Fruit fly (Drosophila melanogaster) whole organism, prepupa: ENCODE data around the gene CG8507.

Source experiments
- CG31627 ChIP-seq: fragments of 200-800 bp; sonication (Bioruptor generic); optimal IDR thresholded peaks from 3 replicates; lab custom pipeline; 2016; ENCODE audit warnings: missing biosample characterization, missing genetic modification characterization
- CG34406 ChIP-seq: fragments of 200-800 bp; sonication (Bioruptor generic); optimal IDR thresholded peaks from 3 replicates; lab custom pipeline; 2016; ENCODE audit warnings: missing biosample characterization, missing genetic modification characterization
- vri ChIP-seq: fragments of 200-800 bp; sonication (Bioruptor generic); optimal IDR thresholded peaks from 3 replicates; lab custom pipeline; 2016; ENCODE audit warnings: missing biosample characterization, mild to moderate bottlenecking, missing genetic modification characterization

DNA sequence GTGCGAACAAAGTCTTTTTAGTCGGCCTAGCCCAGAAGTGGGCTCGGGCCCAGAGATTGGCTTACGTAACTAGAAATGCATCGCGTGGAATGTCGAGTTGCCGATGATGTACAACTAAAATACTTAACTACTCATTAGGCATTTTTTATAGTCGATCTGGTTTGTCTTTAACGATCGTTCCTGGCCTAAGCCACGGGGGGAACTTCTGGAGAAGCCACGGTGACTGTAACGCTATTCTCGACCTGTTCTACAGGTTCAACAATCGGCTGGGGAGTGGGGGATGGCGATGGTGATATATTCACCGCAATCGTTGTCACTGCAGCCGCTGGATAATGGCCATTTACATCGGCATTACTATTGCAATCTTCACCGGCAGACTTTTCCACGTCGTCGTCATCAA is 45.0 kb upstream of the CG8507 start, which contains the start of gene CG34409:
- TF ChIP-seq CG34406 (GFP tag; lab: Kevin White, UChicago), result no peak
- TF ChIP-seq CG31627 (GFP tag; lab: Kevin White, UChicago), result no peak
- no peak for TF ChIP-seq vri (GFP tag; lab: Kevin White, UChicago)
